Worm (Caenorhabditis elegans) whole organism, L4 larva: ENCODE results near the gene ani-3.

Experiments used
- D1046.2 ChIP-seq: fragments of 200-800 bp; sonication (Bioruptor generic); IDR thresholded peaks from 2 replicates; pipeline ENCODE4 v1.3.6; 2022; ENCODE audit warnings: missing genetic modification characterization, missing compliant biosample characterization
- F26F4.8 ChIP-seq: fragments of 200-800 bp; sonication (Bioruptor generic); conservative IDR thresholded peaks from 2 replicates; pipeline ENCODE4 v1.3.6; 2022; ENCODE audit warnings: missing genetic modification characterization, missing compliant biosample characterization
- F37D6.2 ChIP-seq: sonication (generic microtip); optimal IDR thresholded peaks from 2 replicates; lab custom pipeline; 2016; ENCODE audit warnings: mild to moderate bottlenecking, missing genetic modification characterization, missing compliant biosample characterization
- T26A8.4 ChIP-seq: fragments of 200-800 bp; sonication (Bioruptor generic); IDR thresholded peaks from 2 replicates; pipeline ENCODE4 v1.3.6; 2022; ENCODE audit warnings: missing genetic modification characterization, missing compliant biosample characterization
- Y105C5A.15 ChIP-seq: fragments of 200-800 bp; sonication (Bioruptor generic); IDR thresholded peaks from 2 replicates; pipeline ENCODE4 v1.3.6; 2022; ENCODE audit warnings: missing genetic modification characterization, missing compliant biosample characterization
- Y48G9A.11 ChIP-seq: fragments of 200-800 bp; sonication (Bioruptor generic); IDR thresholded peaks from 2 replicates; pipeline ENCODE4 v1.3.6; 2022; ENCODE audit warnings: missing genetic modification reagents, missing genetic modification characterization, missing compliant biosample characterization
- Y5F2A.4 ChIP-seq: fragments of 200-800 bp; sonication (Bioruptor generic); optimal IDR thresholded peaks from 2 replicates; lab custom pipeline; 2018; ENCODE audit warnings: mild to moderate bottlenecking, missing genetic modification characterization, missing compliant biosample characterization
- Y75B8A.6 ChIP-seq: fragments of 200-800 bp; sonication (Bioruptor generic); IDR thresholded peaks from 2 replicates; pipeline ENCODE4 v1.3.6; 2022; ENCODE audit warnings: missing genetic modification reagents, missing genetic modification characterization, missing compliant biosample characterization
- aha-1 ChIP-seq: fragments of 150-350 bp; peaks from one replicate; lab custom pipeline; 2014; ENCODE audit warnings: missing biosample characterization, missing genetic modification characterization
- ceh-28 ChIP-seq: fragments of 150-350 bp; optimal IDR thresholded peaks from 2 replicates; lab custom pipeline; 2014; ENCODE audit warnings: missing biosample characterization, missing genetic modification reagents, missing genetic modification characterization
- ces-1 ChIP-seq: fragments of 150-350 bp; sonication (generic microtip); optimal IDR thresholded peaks from 4 replicates; lab custom pipeline; 2014; ENCODE audit warnings: missing biosample characterization, missing genetic modification reagents, missing genetic modification characterization
- cey-2 ChIP-seq: sonication (generic microtip); optimal IDR thresholded peaks from 3 replicates; lab custom pipeline; 2017; ENCODE audit warnings: missing genetic modification characterization, mild to moderate bottlenecking, missing compliant biosample characterization, antibody characterized with exemption, borderline replicate concordance; ENCODE audit not compliant: insufficient read depth
- daf-16 ChIP-seq, 3 experiments: sonication (generic microtip); optimal IDR thresholded peaks; 2 replicates each; lab custom pipeline; 2016 to 2017; ENCODE audit warnings: missing genetic modification characterization in 3 of 3, missing genetic modification reagents in 3 of 3, mild to moderate bottlenecking in 2 of 3, missing compliant biosample characterization in 2 of 3, missing biosample characterization in 1 of 3, moderate library complexity in 1 of 3
- daf-8 ChIP-seq: fragments of 200-800 bp; sonication (Bioruptor generic); IDR thresholded peaks from 2 replicates; pipeline ENCODE4 v1.3.6; 2022; ENCODE audit warnings: missing genetic modification characterization, missing compliant biosample characterization
- dmd-6 ChIP-seq: fragments of 200-800 bp; sonication (Bioruptor generic); IDR thresholded peaks from 2 replicates; pipeline ENCODE4 v1.3.6; 2022; ENCODE audit warnings: missing genetic modification reagents, missing genetic modification characterization, missing compliant biosample characterization
- dmd-8 ChIP-seq: fragments of 200-800 bp; sonication (Bioruptor generic); IDR thresholded peaks from 2 replicates; pipeline ENCODE4 v1.3.6; 2022; ENCODE audit warnings: missing genetic modification characterization, missing compliant biosample characterization
- dve-1 ChIP-seq: sonication (generic microtip); optimal IDR thresholded peaks from 2 replicates; lab custom pipeline; 2017; ENCODE audit warnings: antibody characterized with exemption, mild to moderate bottlenecking, missing genetic modification characterization, missing compliant biosample characterization; ENCODE audit not compliant: insufficient read depth
- fos-1 ChIP-seq: fragments of 150-350 bp; optimal IDR thresholded peaks from 2 replicates; lab custom pipeline; 2014; ENCODE audit warnings: missing biosample characterization, missing genetic modification characterization
- hlh-11 ChIP-seq: fragments of 200-800 bp; sonication (Bioruptor generic); optimal IDR thresholded peaks from 2 replicates; lab custom pipeline; 2018; ENCODE audit warnings: mild to moderate bottlenecking, missing genetic modification characterization, missing compliant biosample characterization
- hlh-30 ChIP-seq: sonication (generic microtip); optimal IDR thresholded peaks from 2 replicates; lab custom pipeline; 2017; ENCODE audit warnings: antibody characterized with exemption, mild to moderate bottlenecking, missing genetic modification characterization, missing compliant biosample characterization; ENCODE audit not compliant: insufficient read depth
- jun-1 ChIP-seq: fragments of 150-350 bp; optimal IDR thresholded peaks from 2 replicates; lab custom pipeline; 2014; ENCODE audit warnings: missing biosample characterization, missing genetic modification reagents, missing genetic modification characterization
- lin-13 ChIP-seq: fragments of 150-350 bp; optimal IDR thresholded peaks from 2 replicates; lab custom pipeline; 2014; ENCODE audit warnings: missing biosample characterization, missing genetic modification reagents, missing genetic modification characterization
- lin-15B ChIP-seq: fragments of 150-350 bp; sonication (generic microtip); optimal IDR thresholded peaks from 3 replicates; lab custom pipeline; 2014; ENCODE audit warnings: missing biosample characterization, missing genetic modification characterization
- lsy-2 ChIP-seq, 2 experiments: fragments of 150-350 bp in 1 of 2; sonication (generic microtip) in 1 of 2; optimal IDR thresholded peaks; 2 replicates each; lab custom pipeline; 2014 to 2017; ENCODE audit warnings: missing biosample characterization in 2 of 2, missing genetic modification characterization in 2 of 2
- madf-9 ChIP-seq: fragments of 200-800 bp; sonication (Bioruptor generic); conservative IDR thresholded peaks from 2 replicates; pipeline ENCODE4 v1.3.6; 2022; ENCODE audit warnings: missing genetic modification reagents, missing genetic modification characterization, missing compliant biosample characterization
- mes-2 ChIP-seq: sonication (generic microtip); optimal IDR thresholded peaks from 2 replicates; lab custom pipeline; 2016; ENCODE audit warnings: missing genotype, mild to moderate bottlenecking, missing genetic modification characterization, missing compliant biosample characterization; ENCODE audit not compliant: poor library complexity, severe bottlenecking
- mxl-3 ChIP-seq: fragments of 200-800 bp; sonication (Bioruptor generic); optimal IDR thresholded peaks from 2 replicates; lab custom pipeline; 2018; ENCODE audit warnings: mild to moderate bottlenecking, missing genetic modification characterization, missing compliant biosample characterization
- nhr-10 ChIP-seq: fragments of 150-350 bp; optimal IDR thresholded peaks from 2 replicates; lab custom pipeline; 2014; ENCODE audit warnings: missing biosample characterization, missing genetic modification characterization
- nhr-237 ChIP-seq: sonication (generic microtip); optimal IDR thresholded peaks from 2 replicates; lab custom pipeline; 2017; ENCODE audit warnings: missing biosample characterization, missing genetic modification characterization
- nhr-25 ChIP-seq: sonication (generic microtip); optimal IDR thresholded peaks from 2 replicates; lab custom pipeline; 2017; ENCODE audit warnings: missing genetic modification characterization, mild to moderate bottlenecking, missing compliant biosample characterization, antibody characterized with exemption, moderate library complexity, borderline replicate concordance; ENCODE audit not compliant: insufficient read depth
- nhr-28 ChIP-seq: fragments of 150-350 bp; optimal IDR thresholded peaks from 2 replicates; lab custom pipeline; 2014; ENCODE audit warnings: missing biosample characterization, missing genetic modification characterization
- nhr-48 ChIP-seq: sonication (generic microtip); optimal IDR thresholded peaks from 2 replicates; lab custom pipeline; 2016; ENCODE audit warnings: mild to moderate bottlenecking, missing genetic modification characterization, missing compliant biosample characterization
- pqm-1 ChIP-seq: sonication (generic microtip); optimal IDR thresholded peaks from 2 replicates; lab custom pipeline; 2017; ENCODE audit warnings: missing biosample characterization, missing genetic modification characterization
- set-16 ChIP-seq: fragments of 200-800 bp; sonication (Bioruptor generic); IDR thresholded peaks from 2 replicates; pipeline ENCODE4 v1.3.6; 2022; ENCODE audit warnings: missing genetic modification reagents, missing genetic modification characterization, missing compliant biosample characterization
- snpc-4 ChIP-seq: fragments of 150-350 bp; optimal IDR thresholded peaks from 2 replicates; lab custom pipeline; 2014; ENCODE audit warnings: missing biosample characterization, missing genetic modification characterization
- spr-1 ChIP-seq: sonication (generic microtip); optimal IDR thresholded peaks from 2 replicates; lab custom pipeline; 2016; ENCODE audit warnings: mild to moderate bottlenecking, missing genetic modification characterization, missing compliant biosample characterization
- unc-39 ChIP-seq: sonication (generic microtip); optimal IDR thresholded peaks from 2 replicates; lab custom pipeline; 2017; ENCODE audit warnings: missing biosample characterization, missing genetic modification characterization
- vab-7 ChIP-seq: fragments of 200-800 bp; sonication (Bioruptor generic); IDR thresholded peaks from 2 replicates; pipeline ENCODE4 v1.3.6; 2022; ENCODE audit warnings: missing genetic modification reagents, missing genetic modification characterization, missing compliant biosample characterization
- zag-1 ChIP-seq: fragments of 150-350 bp; optimal IDR thresholded peaks from 2 replicates; lab custom pipeline; 2014; ENCODE audit warnings: missing biosample characterization, missing genetic modification characterization
- zfp-2 ChIP-seq: sonication (generic microtip); optimal IDR thresholded peaks from 2 replicates; lab custom pipeline; 2016; ENCODE audit warnings: mild to moderate bottlenecking, missing genetic modification characterization, missing compliant biosample characterization

The ani-3 gene

DNA sequence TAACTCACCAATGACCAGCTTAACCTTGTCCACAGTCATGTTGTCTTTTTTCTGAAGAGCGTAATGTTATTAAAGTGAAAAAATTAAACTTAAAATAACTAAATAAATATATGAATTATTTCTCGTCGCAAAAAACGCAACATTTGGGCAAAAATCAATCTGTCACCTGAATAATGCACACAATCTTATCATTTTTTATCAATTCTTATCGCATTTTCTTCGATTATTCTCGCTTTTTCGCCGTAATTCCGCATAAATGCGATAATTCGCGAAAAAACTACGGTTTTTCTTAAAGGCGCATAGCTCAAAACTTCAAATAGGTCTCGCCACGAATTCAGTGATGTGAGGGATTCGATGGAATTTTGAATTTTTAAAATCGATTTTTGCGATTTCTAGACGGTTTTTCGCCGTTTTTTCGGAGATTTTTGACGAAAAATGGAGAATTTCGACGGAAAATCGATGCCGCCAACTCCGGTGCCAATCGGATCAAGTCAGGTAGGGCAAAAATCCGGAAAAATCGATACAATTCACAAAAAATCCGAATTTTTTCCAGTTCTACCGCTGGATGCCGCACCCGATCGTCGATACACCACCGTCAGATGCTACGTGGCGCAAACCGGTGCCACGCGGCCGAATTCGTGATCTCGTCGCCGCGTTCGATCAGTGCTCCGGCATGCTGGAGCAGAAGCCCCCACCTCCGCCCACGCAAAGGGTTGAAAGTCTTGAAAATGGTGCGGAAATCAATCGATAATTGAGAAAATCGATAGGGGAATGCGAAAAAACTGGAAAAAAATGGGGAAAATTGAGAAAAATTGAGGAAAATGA lies at the start of gene ani-3, which contains the start of gene Y43F8C.13:
TSS of gene ani-3 (plus strand) at position 385 of the 825 bp plus-strand sequence.
TSS of gene Y43F8C.13 (minus strand) at position 51 of the 825 bp plus-strand sequence.
- TF ChIP-seq dmd-8 (no peak), nhr-25 (no peak), mxl-3 (GFP tag; lab: Kevin White, UChicago) (no peak), ceh-28 (peak; percentile 24), madf-9 (no peak), zfp-2 (tag; lab: Kevin White, UChicago) (no peak), Y105C5A.15 (GFP tag; lab: Robert Waterston, UW) (no peak), nhr-48 (no peak), zag-1 (tag; lab: Kevin White, UChicago) (no peak), aha-1 (tag; lab: Kevin White, UChicago) (peak; percentile 39), hlh-30 (tag; lab: Kevin White, UChicago) (peak; percentile 5), spr-1 (no peak), T26A8.4 (GFP tag; lab: Robert Waterston, UW) (no peak), D1046.2 (GFP tag; lab: Robert Waterston, UW) (no peak), F37D6.2 (tag; lab: Kevin White, UChicago) (no peak), hlh-11 (peak; percentile 28), snpc-4 (tag; lab: Kevin White, UChicago) (no peak), nhr-28 (peak; percentile 57), dve-1 (peak; percentile 61), lin-13 (GFP tag; lab: Kevin White, UChicago) (peak; percentile 17), set-16 (GFP tag; lab: Robert Waterston, UW) (peak; percentile 75), dmd-6 (peak; percentile 43; the same call in 1 of the 2 replicates), Y5F2A.4 (GFP tag; lab: Kevin White, UChicago) (no peak), nhr-237 (tag; lab: Kevin White, UChicago) (no peak), fos-1 (tag; lab: Kevin White, UChicago) (no peak), mes-2 (tag; lab: Kevin White, UChicago) (no peak), lin-15B (no peak), Y48G9A.11 (GFP tag; lab: Robert Waterston, UW) (no peak), daf-16 (GFP tag; optimal IDR thresholded peaks at IDR 0.05; lab: Kevin White, UChicago) (no peak), daf-16 (tag; optimal IDR thresholded peaks at IDR 0.05; lab: Kevin White, UChicago) (peak; percentile 33), lsy-2 (tag; optimal IDR thresholded peaks at IDR 0.05; lab: Kevin White, UChicago) (peak in 1 of 2 experiments; percentile 23), pqm-1 (tag; lab: Kevin White, UChicago) (peak; percentile 88)

ce11 chrV:19655151-19655550 lies 42.4 kb upstream of the ani-3 start, which contains the start of gene dmd-3:
Gene dmd-3 (minus strand): TSS chrV:19655251.
- TF ChIP-seq jun-1 (tag; lab: Kevin White, UChicago) (no peak), aha-1 (tag; lab: Kevin White, UChicago) (peak; percentile 63)

- TF ChIP-seq ces-1 (GFP tag; lab: Kevin White, UChicago) (no peak), vab-7 (GFP tag; lab: Robert Waterston, UW) (no peak), nhr-28 (no peak), F26F4.8 (no peak), daf-8 (GFP tag; lab: Robert Waterston, UW) (no peak), cey-2 (tag; lab: Kevin White, UChicago) (no peak), Y75B8A.6 (no peak), unc-39 (tag; lab: Kevin White, UChicago) (no peak), nhr-10 (tag; lab: Kevin White, UChicago) (no peak)
Observed at ce11 chrV:19664574-19664973, 33.0 kb upstream of the ani-3 start.
